Worm (Caenorhabditis elegans) whole organism, L1 larva: ENCODE results near the gene unc-82.

Source experiments
- F16B12.6 ChIP-seq: fragments of 150-350 bp; optimal IDR thresholded peaks from 2 replicates; lab custom pipeline; 2014; ENCODE audit warnings: missing biosample characterization, missing genetic modification characterization
- Y116A8C.19 ChIP-seq: sonication (generic microtip); optimal IDR thresholded peaks from 2 replicates; lab custom pipeline; 2016; ENCODE audit warnings: missing compliant biosample characterization, missing genetic modification characterization, borderline replicate concordance
- alr-1 ChIP-seq: fragments of 200-800 bp; sonication (Bioruptor generic); optimal IDR thresholded peaks from 2 replicates; lab custom pipeline; 2018; ENCODE audit warnings: borderline replicate concordance, mild to moderate bottlenecking, missing genetic modification characterization, missing compliant biosample characterization
- aly-2 ChIP-seq: fragments of 150-350 bp; optimal IDR thresholded peaks from 2 replicates; lab custom pipeline; 2014; ENCODE audit warnings: missing biosample characterization, missing genetic modification characterization
- ama-1 ChIP-seq: fragments of 150-350 bp; optimal IDR thresholded peaks from 2 replicates; lab custom pipeline; 2014
- blmp-1 ChIP-seq: fragments of 150-350 bp; optimal IDR thresholded peaks from 2 replicates; lab custom pipeline; 2014; ENCODE audit warnings: missing biosample characterization, missing genetic modification characterization
- ceh-82 ChIP-seq, 3 experiments: fragments of 150-350 bp in 1 of 3; sonication (generic microtip) in 2 of 3; optimal IDR thresholded peaks; 2 replicates each; lab custom pipeline; 2014 to 2017; ENCODE audit warnings: missing biosample characterization in 3 of 3, missing genetic modification characterization in 3 of 3
- ceh-90 ChIP-seq: sonication (generic microtip); optimal IDR thresholded peaks from 2 replicates; lab custom pipeline; 2016; ENCODE audit warnings: missing genetic modification characterization, missing compliant biosample characterization
- dsc-1 ChIP-seq: sonication (generic microtip); optimal IDR thresholded peaks from 2 replicates; lab custom pipeline; 2016; ENCODE audit warnings: mild to moderate bottlenecking, missing genetic modification characterization, missing compliant biosample characterization
- efl-3 ChIP-seq: fragments of 200-800 bp; sonication (Bioruptor generic); optimal IDR thresholded peaks from 2 replicates; lab custom pipeline; 2018; ENCODE audit warnings: mild to moderate bottlenecking, missing genetic modification characterization, missing compliant biosample characterization
- elt-2 ChIP-seq: sonication (generic microtip); optimal IDR thresholded peaks from 2 replicates; lab custom pipeline; 2016; ENCODE audit warnings: missing genetic modification characterization, mild to moderate bottlenecking, inconsistent platforms, missing compliant biosample characterization, missing genetic modification reagents
- elt-3 ChIP-seq, 6 experiments: fragments of 150-350 bp in 1 of 6; sonication (generic microtip); optimal IDR thresholded peaks; 2 replicates each; lab custom pipeline; 2017 to 2018; ENCODE audit warnings: missing biosample characterization in 6 of 6, missing genetic modification characterization in 6 of 6, inconsistent platforms in 1 of 6
- ets-5 ChIP-seq: fragments of 200-800 bp; sonication (Bioruptor generic); IDR thresholded peaks from 2 replicates; pipeline ENCODE4 v1.3.6; 2022; ENCODE audit warnings: missing genetic modification characterization, missing compliant biosample characterization
- hlh-4 ChIP-seq: sonication (generic microtip); optimal IDR thresholded peaks from 2 replicates; lab custom pipeline; 2016; ENCODE audit warnings: mild to moderate bottlenecking, missing genetic modification characterization, missing compliant biosample characterization
- isw-1 ChIP-seq: fragments of 200-800 bp; sonication (Bioruptor generic); IDR thresholded peaks from 2 replicates; pipeline ENCODE4 v1.3.6; 2022; ENCODE audit warnings: missing genetic modification characterization, missing compliant biosample characterization
- lin-14 ChIP-seq: fragments of 200-800 bp; sonication (Bioruptor generic); optimal IDR thresholded peaks from 2 replicates; lab custom pipeline; 2018; ENCODE audit warnings: mild to moderate bottlenecking, missing genetic modification characterization, moderate library complexity, missing compliant biosample characterization
- lin-15B ChIP-seq: fragments of 150-350 bp; sonication (generic microtip); optimal IDR thresholded peaks from 3 replicates; lab custom pipeline; 2014; ENCODE audit warnings: missing biosample characterization, missing genetic modification characterization
- lin-35 ChIP-seq, 2 experiments: fragments of 150-350 bp; optimal IDR thresholded peaks; 2 replicates each; lab custom pipeline; 2014; ENCODE audit warnings: missing biosample characterization in 2 of 2, missing genetic modification characterization in 2 of 2, missing genetic modification reagents in 2 of 2
- lsy-2 ChIP-seq, 2 experiments: fragments of 150-350 bp; optimal IDR thresholded peaks; 2 replicates each; lab custom pipeline; 2014; ENCODE audit warnings: missing biosample characterization in 2 of 2, missing genetic modification characterization in 2 of 2
- mab-9 ChIP-seq: fragments of 200-800 bp; sonication (Bioruptor generic); IDR thresholded peaks from 2 replicates; pipeline ENCODE4 v1.3.6; 2022; ENCODE audit warnings: missing genetic modification reagents, missing genetic modification characterization, missing compliant biosample characterization
- nhr-20 ChIP-seq: sonication (generic microtip); optimal IDR thresholded peaks from 2 replicates; lab custom pipeline; 2016; ENCODE audit warnings: mild to moderate bottlenecking, missing genetic modification characterization, missing compliant biosample characterization
- nhr-47 ChIP-seq: sonication (generic microtip); optimal IDR thresholded peaks from 2 replicates; lab custom pipeline; 2016; ENCODE audit warnings: mild to moderate bottlenecking, missing genetic modification characterization, moderate library complexity, missing compliant biosample characterization
- snu-23 ChIP-seq: sonication (generic microtip); optimal IDR thresholded peaks from 2 replicates; lab custom pipeline; 2016; ENCODE audit warnings: missing genetic modification characterization, missing compliant biosample characterization
- sox-4 ChIP-seq: sonication (generic microtip); optimal IDR thresholded peaks from 2 replicates; lab custom pipeline; 2016; ENCODE audit warnings: missing genetic modification characterization, missing compliant biosample characterization
- sptf-1 ChIP-seq: fragments of 150-350 bp; optimal IDR thresholded peaks from 2 replicates; lab custom pipeline; 2014; ENCODE audit warnings: missing biosample characterization, missing genetic modification characterization
- tlp-1 ChIP-seq: fragments of 150-350 bp; optimal IDR thresholded peaks from 2 replicates; lab custom pipeline; 2014; ENCODE audit warnings: missing biosample characterization, missing genetic modification characterization
- unc-30 ChIP-seq: sonication (generic microtip); optimal IDR thresholded peaks from 2 replicates; lab custom pipeline; 2017; ENCODE audit warnings: missing biosample characterization, missing genetic modification characterization
- unc-86 ChIP-seq: sonication (generic microtip); optimal IDR thresholded peaks from 2 replicates; lab custom pipeline; 2016; ENCODE audit warnings: missing genetic modification characterization, missing compliant biosample characterization
- xbp-1 ChIP-seq: sonication (generic microtip); optimal IDR thresholded peaks from 2 replicates; lab custom pipeline; 2016; ENCODE audit warnings: missing genetic modification characterization, missing compliant biosample characterization
- zag-1 ChIP-seq: fragments of 150-350 bp; optimal IDR thresholded peaks from 2 replicates; lab custom pipeline; 2014; ENCODE audit warnings: missing biosample characterization, missing genetic modification characterization
- ztf-4 ChIP-seq: fragments of 150-350 bp; optimal IDR thresholded peaks from 2 replicates; lab custom pipeline; 2014; ENCODE audit warnings: missing biosample characterization, missing genetic modification characterization

unc-82 gene

DNA sequence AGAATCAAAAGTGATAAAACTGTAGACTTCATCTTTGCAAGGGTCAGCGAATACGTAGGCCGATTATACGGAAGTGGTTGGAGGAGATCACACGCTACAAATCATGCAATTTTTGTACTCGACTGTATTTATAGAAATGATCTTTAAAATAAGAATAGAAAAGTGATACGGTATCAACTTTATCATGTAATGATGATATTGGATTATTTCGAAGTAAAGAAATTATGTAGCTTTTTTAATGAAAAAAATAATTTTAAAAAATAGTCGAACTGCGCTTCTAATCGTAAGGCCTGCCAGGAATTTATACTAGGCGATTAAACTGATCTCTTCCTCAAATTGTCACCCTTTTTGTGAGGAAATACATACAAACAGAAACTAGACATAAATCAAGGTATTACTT, 9.6 kb downstream of the unc-82 start, which contains the start of gene B0496.11:
B0496.11 (minus strand) TSS at position 101 of the 400 bp plus-strand sequence.
- TF ChIP-seq elt-3 (tag; optimal IDR thresholded peaks at IDR 0.05; lab: Kevin White, UChicago) (no peak), dsc-1 (tag; lab: Kevin White, UChicago) (no peak), sptf-1 (tag; lab: Kevin White, UChicago) (no peak), lin-15B (no peak), snu-23 (no peak), unc-30 (tag; lab: Kevin White, UChicago) (no peak), F16B12.6 (tag; lab: Kevin White, UChicago) (no peak), ztf-4 (tag; lab: Kevin White, UChicago) (no peak), ceh-82 (tag; optimal IDR thresholded peaks at IDR 0.05; lab: Kevin White, UChicago) (no peak), sox-4 (no peak)

DNA sequence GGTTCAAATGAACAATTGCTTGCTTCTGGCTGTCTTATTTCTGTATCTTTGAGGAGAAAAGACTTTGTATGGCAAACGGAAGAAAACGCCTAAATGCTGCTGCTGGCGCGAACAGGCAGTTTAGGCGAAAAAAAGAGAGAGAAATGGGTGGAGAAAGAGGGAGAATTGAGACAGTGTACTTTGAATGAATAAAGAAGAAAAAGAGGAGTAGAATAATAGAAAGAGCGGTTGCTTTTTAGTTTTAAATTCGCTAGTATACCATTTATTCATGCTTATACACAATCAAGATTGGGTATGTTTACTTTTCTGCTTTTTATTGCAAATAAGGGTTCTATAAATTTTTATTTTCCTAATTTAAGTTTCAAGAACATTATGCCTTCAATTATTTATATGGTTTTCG, 15.1 kb downstream of the unc-82 start:
- peak; percentile 8 for TF ChIP-seq blmp-1 (tag; lab: Kevin White, UChicago)
- TF ChIP-seq alr-1 (tag; lab: Kevin White, UChicago): no peak
- TF ChIP-seq sox-4: no peak
- no peak for TF ChIP-seq elt-2

DNA sequence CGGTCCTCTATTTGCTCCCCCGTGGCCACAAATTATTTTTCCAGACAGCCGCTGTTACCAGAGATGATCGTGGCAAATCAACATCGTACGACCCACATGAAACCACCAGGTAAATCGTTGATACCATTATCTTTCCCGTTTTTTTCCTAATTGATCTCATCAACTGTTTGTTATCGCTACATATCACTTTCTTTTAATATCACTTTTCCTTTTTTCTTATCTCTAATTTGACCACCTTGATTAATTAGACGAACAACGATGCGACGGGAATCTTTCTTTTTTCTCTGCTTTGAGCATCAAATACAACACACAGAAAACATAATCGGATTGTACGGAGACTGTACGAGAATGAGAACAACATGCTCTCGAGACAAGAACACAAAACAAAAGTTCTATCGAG, 15.9 kb downstream of the unc-82 start:
- no peak for TF ChIP-seq isw-1
- TF ChIP-seq hlh-4 (tag; lab: Kevin White, UChicago): no peak
- peak in 4 of 6 experiments; percentile 1 to 77 (median 42) for TF ChIP-seq elt-3 (tag; optimal IDR thresholded peaks at IDR 0.05; lab: Kevin White, UChicago)
- TF ChIP-seq efl-3 (GFP tag; lab: Kevin White, UChicago): no peak
- TF ChIP-seq blmp-1 (tag; lab: Kevin White, UChicago): peak; percentile 97
- TF ChIP-seq lin-14 (GFP tag; lab: Kevin White, UChicago): no peak
- TF ChIP-seq lin-15B: no peak
- TF ChIP-seq elt-2: no peak
- TF ChIP-seq tlp-1 (tag; lab: Kevin White, UChicago): no peak
- TF ChIP-seq aly-2 (tag; lab: Kevin White, UChicago): no peak
- TF ChIP-seq nhr-47 (tag; lab: Kevin White, UChicago): no peak

DNA sequence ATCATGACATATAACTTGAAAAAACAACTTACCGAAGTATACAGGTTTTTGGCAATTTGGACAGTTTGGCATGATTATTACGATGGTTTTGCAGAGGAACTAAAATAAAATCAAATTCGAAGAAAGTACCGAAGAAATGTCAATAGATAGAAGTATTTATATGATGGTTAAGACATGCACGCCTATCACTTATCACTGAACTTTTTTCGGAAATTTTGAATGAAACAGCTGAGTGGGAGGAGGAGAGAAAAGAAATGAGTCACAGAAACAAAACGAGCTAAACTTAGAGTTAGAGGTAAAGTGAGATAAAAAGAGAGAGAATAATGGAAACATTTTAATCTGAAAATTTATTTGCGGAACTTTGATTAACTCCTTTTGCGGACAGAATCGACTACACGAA, 20.9 kb downstream of the unc-82 start, which contains the start of gene valv-1:
valv-1 (minus strand) TSS at position 101 of the 400 bp plus-strand sequence.
- no peak for TF ChIP-seq ztf-4 (tag; lab: Kevin White, UChicago)
- no peak for TF ChIP-seq xbp-1 (tag; lab: Kevin White, UChicago)
- no peak for TF ChIP-seq lin-35 (GFP tag; optimal IDR thresholded peaks at IDR 0.05; lab: Kevin White, UChicago)
- no peak for TF ChIP-seq unc-86
- no peak for TF ChIP-seq zag-1
- TF ChIP-seq mab-9: no peak
- no peak for TF ChIP-seq ama-1 (lab: Kevin White, UChicago)
- no peak for TF ChIP-seq ceh-90 (tag; lab: Kevin White, UChicago)
- no peak for TF ChIP-seq elt-2
- no peak for TF ChIP-seq tlp-1 (tag; lab: Kevin White, UChicago)
- no peak for TF ChIP-seq lin-14 (GFP tag; lab: Kevin White, UChicago)
- TF ChIP-seq nhr-20 (tag; lab: Kevin White, UChicago): no peak
- no peak for TF ChIP-seq ets-5 (GFP tag; lab: Robert Waterston, UW)

DNA sequence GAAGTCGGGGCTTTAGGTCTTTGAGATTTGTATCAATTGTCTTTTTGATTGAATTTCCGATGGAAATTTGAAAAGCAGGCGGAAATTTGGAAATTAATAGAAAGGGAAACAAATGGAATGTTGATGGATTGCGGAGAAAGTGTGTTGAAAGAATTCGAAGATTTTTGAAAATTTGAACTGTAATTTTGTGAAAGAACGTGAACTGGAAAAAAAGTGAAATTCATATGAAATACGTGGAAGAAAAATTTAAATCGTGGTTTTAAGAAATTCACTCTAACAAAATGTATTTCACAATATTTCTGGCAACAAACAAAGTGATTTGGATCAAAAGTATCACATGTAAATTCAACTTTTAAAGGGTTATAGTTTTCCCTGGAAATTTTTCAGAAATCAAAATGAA, 21.7 kb downstream of the unc-82 start, which contains the start of gene B0496.1:
B0496.1 (plus strand) TSS at position 301 of the 400 bp plus-strand sequence.
- TF ChIP-seq ceh-90 (tag; lab: Kevin White, UChicago) (no peak), blmp-1 (tag; lab: Kevin White, UChicago) (peak; percentile 41)

DNA sequence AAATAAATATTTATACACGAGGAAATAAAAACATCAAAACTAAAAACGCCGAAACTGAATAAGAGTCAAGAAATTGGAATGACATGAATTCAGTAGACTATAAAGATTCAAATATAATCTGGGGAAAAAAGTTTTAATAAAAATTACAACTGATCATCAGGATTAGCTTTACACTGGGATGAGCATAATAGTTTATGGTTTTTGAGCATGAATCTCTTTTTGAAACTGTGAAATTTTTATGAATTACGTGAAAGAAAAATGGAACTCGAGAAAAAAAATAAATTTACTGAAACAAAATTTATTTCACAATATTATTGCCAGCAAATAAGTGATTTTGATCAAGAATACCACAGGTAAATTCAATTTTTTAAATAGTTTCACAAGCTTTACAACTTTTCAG, 23.3 kb downstream of the unc-82 start, which contains the start of gene B0496.2:
B0496.2 (plus strand) TSS at position 301 of the 400 bp plus-strand sequence.
- TF ChIP-seq Y116A8C.19 (tag; lab: Kevin White, UChicago) (no peak), lsy-2 (tag; optimal IDR thresholded peaks at IDR 0.05; lab: Kevin White, UChicago) (no peak), zag-1 (no peak), elt-3 (tag; optimal IDR thresholded peaks at IDR 0.05; lab: Kevin White, UChicago) (no peak)
